Worm (Caenorhabditis elegans) whole organism, L4 larva: ENCODE data around the gene Y47D7A.13.

Experiments
- F26F4.8 ChIP-seq: fragments of 200-800 bp; sonication (Bioruptor generic); conservative IDR thresholded peaks from 2 replicates; pipeline ENCODE4 v1.3.6; 2022; ENCODE audit warnings: missing genetic modification characterization, missing compliant biosample characterization
- F49E8.2 ChIP-seq: sonication (generic microtip); optimal IDR thresholded peaks from 2 replicates; lab custom pipeline; 2016; ENCODE audit warnings: missing compliant biosample characterization, mild to moderate bottlenecking, missing genetic modification characterization, borderline replicate concordance
- R02D3.7 ChIP-seq: fragments of 150-350 bp; sonication (generic microtip); optimal IDR thresholded peaks from 3 replicates; lab custom pipeline; 2014; ENCODE audit warnings: missing biosample characterization, missing genetic modification characterization
- T20F7.1 ChIP-seq: fragments of 200-800 bp; sonication (Bioruptor generic); optimal IDR thresholded peaks from 2 replicates; lab custom pipeline; 2018; ENCODE audit warnings: mild to moderate bottlenecking, missing genetic modification characterization, missing compliant biosample characterization
- T26A8.4 ChIP-seq: fragments of 200-800 bp; sonication (Bioruptor generic); IDR thresholded peaks from 2 replicates; pipeline ENCODE4 v1.3.6; 2022; ENCODE audit warnings: missing genetic modification characterization, missing compliant biosample characterization
- Y105C5A.15 ChIP-seq: fragments of 200-800 bp; sonication (Bioruptor generic); IDR thresholded peaks from 2 replicates; pipeline ENCODE4 v1.3.6; 2022; ENCODE audit warnings: missing genetic modification characterization, missing compliant biosample characterization
- ZK337.2 ChIP-seq: fragments of 200-800 bp; sonication (Bioruptor generic); IDR thresholded peaks from 2 replicates; pipeline ENCODE4 v1.3.6; 2022; ENCODE audit warnings: missing genetic modification reagents, missing genetic modification characterization, missing compliant biosample characterization
- ZK546.5 ChIP-seq, 2 experiments: sonication (generic microtip); optimal IDR thresholded peaks; 2 replicates each; lab custom pipeline; 2017; ENCODE audit warnings: missing biosample characterization in 2 of 2, missing genetic modification characterization in 2 of 2
- aha-1 ChIP-seq: fragments of 150-350 bp; peaks from one replicate; lab custom pipeline; 2014; ENCODE audit warnings: missing biosample characterization, missing genetic modification characterization
- aly-2 ChIP-seq: sonication (generic microtip); optimal IDR thresholded peaks from 2 replicates; lab custom pipeline; 2018; ENCODE audit warnings: missing biosample characterization, missing genetic modification characterization
- ama-1 ChIP-seq: fragments of 150-350 bp; optimal IDR thresholded peaks from 2 replicates; lab custom pipeline; 2014; ENCODE audit warnings: inconsistent platforms, mixed read lengths
- ceh-20 ChIP-seq: fragments of 200-800 bp; sonication (Bioruptor generic); IDR thresholded peaks from 2 replicates; pipeline ENCODE4 v1.3.6; 2022; ENCODE audit warnings: missing genetic modification reagents, missing genetic modification characterization, missing compliant biosample characterization
- ctbp-1 ChIP-seq: fragments of 200-800 bp; sonication (Bioruptor generic); IDR thresholded peaks from 2 replicates; pipeline ENCODE4 v1.3.6; 2022; ENCODE audit warnings: missing genetic modification reagents, missing genetic modification characterization, missing compliant biosample characterization
- daf-16 ChIP-seq, 3 experiments: sonication (generic microtip); optimal IDR thresholded peaks; 2 replicates each; lab custom pipeline; 2016 to 2017; ENCODE audit warnings: missing genetic modification characterization in 3 of 3, missing genetic modification reagents in 3 of 3, mild to moderate bottlenecking in 2 of 3, missing compliant biosample characterization in 2 of 3, missing biosample characterization in 1 of 3, moderate library complexity in 1 of 3
- daf-19 ChIP-seq: fragments of 200-800 bp; sonication (Bioruptor generic); conservative IDR thresholded peaks from 2 replicates; pipeline ENCODE4 v1.3.6; 2022; ENCODE audit warnings: missing genetic modification characterization, missing compliant biosample characterization
- dmd-6 ChIP-seq: fragments of 200-800 bp; sonication (Bioruptor generic); IDR thresholded peaks from 2 replicates; pipeline ENCODE4 v1.3.6; 2022; ENCODE audit warnings: missing genetic modification reagents, missing genetic modification characterization, missing compliant biosample characterization
- dmd-9 ChIP-seq: fragments of 200-800 bp; sonication (Bioruptor generic); IDR thresholded peaks from 2 replicates; pipeline ENCODE4 v1.3.6; 2022; ENCODE audit warnings: missing genetic modification reagents, missing genetic modification characterization, missing compliant biosample characterization
- dpl-1 ChIP-seq: fragments of 150-350 bp; optimal IDR thresholded peaks from 2 replicates; lab custom pipeline; 2014; ENCODE audit warnings: missing biosample characterization, missing genetic modification reagents, missing genetic modification characterization
- dve-1 ChIP-seq: sonication (generic microtip); optimal IDR thresholded peaks from 2 replicates; lab custom pipeline; 2017; ENCODE audit warnings: antibody characterized with exemption, mild to moderate bottlenecking, missing genetic modification characterization, missing compliant biosample characterization; ENCODE audit not compliant: insufficient read depth
- fkh-10 ChIP-seq: fragments of 150-350 bp; optimal IDR thresholded peaks from 2 replicates; lab custom pipeline; 2014; ENCODE audit warnings: missing biosample characterization, missing genetic modification reagents, missing genetic modification characterization
- gei-8 ChIP-seq: fragments of 200-800 bp; sonication (Bioruptor generic); optimal IDR thresholded peaks from 2 replicates; lab custom pipeline; 2018; ENCODE audit warnings: mild to moderate bottlenecking, missing genetic modification characterization, missing compliant biosample characterization
- hif-1 ChIP-seq, 2 experiments: sonication (generic microtip); optimal IDR thresholded peaks; 2 replicates each; lab custom pipeline; 2016 to 2017; ENCODE audit warnings: missing compliant biosample characterization in 2 of 2, missing genetic modification characterization in 2 of 2, missing genetic modification reagents in 2 of 2, missing genotype in 2 of 2, mild to moderate bottlenecking in 1 of 2
- hmg-1.1 ChIP-seq: fragments of 200-800 bp; sonication (Bioruptor generic); IDR thresholded peaks from 2 replicates; pipeline ENCODE4 v1.3.6; 2022; ENCODE audit warnings: missing genetic modification reagents, missing genetic modification characterization, missing compliant biosample characterization
- jun-1 ChIP-seq: fragments of 150-350 bp; optimal IDR thresholded peaks from 2 replicates; lab custom pipeline; 2014; ENCODE audit warnings: missing biosample characterization, missing genetic modification reagents, missing genetic modification characterization
- lin-15B ChIP-seq: fragments of 150-350 bp; sonication (generic microtip); optimal IDR thresholded peaks from 3 replicates; lab custom pipeline; 2014; ENCODE audit warnings: missing biosample characterization, missing genetic modification characterization
- lin-29 ChIP-seq: fragments of 200-800 bp; sonication (Bioruptor generic); IDR thresholded peaks from 2 replicates; pipeline ENCODE4 v1.3.6; 2022; ENCODE audit warnings: missing genetic modification reagents, missing genetic modification characterization, missing compliant biosample characterization
- lin-38 ChIP-seq: fragments of 200-800 bp; sonication (Bioruptor generic); IDR thresholded peaks from 2 replicates; pipeline ENCODE4 v1.3.6; 2022; ENCODE audit warnings: missing genetic modification reagents, missing genetic modification characterization, missing compliant biosample characterization
- lsy-2 ChIP-seq, 2 experiments: fragments of 150-350 bp in 1 of 2; sonication (generic microtip) in 1 of 2; optimal IDR thresholded peaks; 2 replicates each; lab custom pipeline; 2014 to 2017; ENCODE audit warnings: missing biosample characterization in 2 of 2, missing genetic modification characterization in 2 of 2
- mdl-1 ChIP-seq, 2 experiments: fragments of 150-350 bp in 1 of 2; sonication (generic microtip) in 1 of 2; optimal IDR thresholded peaks; 2 replicates each; lab custom pipeline; 2014 to 2017; ENCODE audit warnings: missing biosample characterization in 2 of 2, missing genetic modification characterization in 2 of 2
- nhr-102 ChIP-seq: sonication (generic microtip); optimal IDR thresholded peaks from 2 replicates; lab custom pipeline; 2016; ENCODE audit warnings: mild to moderate bottlenecking, missing genetic modification characterization, moderate library complexity, missing compliant biosample characterization
- nhr-28 ChIP-seq: fragments of 150-350 bp; optimal IDR thresholded peaks from 2 replicates; lab custom pipeline; 2014; ENCODE audit warnings: missing biosample characterization, missing genetic modification characterization
- nhr-41 ChIP-seq: fragments of 200-800 bp; sonication (Bioruptor generic); IDR thresholded peaks from 2 replicates; pipeline ENCODE4 v1.3.6; 2022; ENCODE audit warnings: missing genetic modification reagents, missing genetic modification characterization, missing compliant biosample characterization
- nhr-6 ChIP-seq: fragments of 150-350 bp; optimal IDR thresholded peaks from 2 replicates; lab custom pipeline; 2014; ENCODE audit warnings: missing biosample characterization, missing genetic modification characterization
- nhr-77 ChIP-seq: fragments of 150-350 bp; optimal IDR thresholded peaks from 2 replicates; lab custom pipeline; 2014; ENCODE audit warnings: missing biosample characterization, missing genetic modification characterization
- pha-4 ChIP-seq, 2 experiments: fragments of 150-350 bp in 1 of 2; fragments of 200-800 bp in 1 of 2; sonication (Bioruptor generic) in 1 of 2; IDR thresholded peaks in 1 of 2; optimal IDR thresholded peaks in 1 of 2; 2 replicates each; pipeline versions ENCODE4 v1.3.6 to Lab custom; 2014 to 2022; ENCODE audit warnings: missing genetic modification characterization in 2 of 2, missing genetic modification reagents in 2 of 2, missing biosample characterization in 1 of 2, missing compliant biosample characterization in 1 of 2
- pqm-1 ChIP-seq: sonication (generic microtip); optimal IDR thresholded peaks from 2 replicates; lab custom pipeline; 2017; ENCODE audit warnings: missing biosample characterization, missing genetic modification characterization
- rbr-2 ChIP-seq: sonication (generic microtip); optimal IDR thresholded peaks from 2 replicates; lab custom pipeline; 2016; ENCODE audit warnings: missing genotype, missing genetic modification characterization, missing compliant biosample characterization
- set-16 ChIP-seq: fragments of 200-800 bp; sonication (Bioruptor generic); IDR thresholded peaks from 2 replicates; pipeline ENCODE4 v1.3.6; 2022; ENCODE audit warnings: missing genetic modification reagents, missing genetic modification characterization, missing compliant biosample characterization
- skn-1 ChIP-seq: fragments of 150-350 bp; optimal IDR thresholded peaks from 2 replicates; lab custom pipeline; 2014; ENCODE audit warnings: missing biosample characterization, missing genetic modification characterization
- snpc-4 ChIP-seq: fragments of 150-350 bp; optimal IDR thresholded peaks from 2 replicates; lab custom pipeline; 2014; ENCODE audit warnings: missing biosample characterization, missing genetic modification characterization
- tra-1 ChIP-seq: fragments of 200-800 bp; sonication (Bioruptor generic); IDR thresholded peaks from 2 replicates; pipeline ENCODE4 v1.3.6; 2022; ENCODE audit warnings: missing genetic modification reagents, missing genetic modification characterization, missing compliant biosample characterization
- unc-130 ChIP-seq: sonication (generic microtip); optimal IDR thresholded peaks from 2 replicates; lab custom pipeline; 2016; ENCODE audit warnings: missing genetic modification reagents, missing genetic modification characterization, missing compliant biosample characterization
- unc-39 ChIP-seq: sonication (generic microtip); optimal IDR thresholded peaks from 2 replicates; lab custom pipeline; 2017; ENCODE audit warnings: missing biosample characterization, missing genetic modification characterization
- unc-62 ChIP-seq, 3 experiments: fragments of 150-350 bp in 1 of 3; sonication (generic microtip); optimal IDR thresholded peaks in 2 of 3; peaks in 1 of 3; 1 replicate in 1 of 3; 2 replicates in 2 of 3; lab custom pipeline; 2014 to 2017; ENCODE audit warnings: missing biosample characterization in 3 of 3, missing genetic modification characterization in 3 of 3, missing genetic modification reagents in 3 of 3, missing genotype in 1 of 3
- vab-7 ChIP-seq: fragments of 200-800 bp; sonication (Bioruptor generic); IDR thresholded peaks from 2 replicates; pipeline ENCODE4 v1.3.6; 2022; ENCODE audit warnings: missing genetic modification reagents, missing genetic modification characterization, missing compliant biosample characterization
- zag-1 ChIP-seq: fragments of 150-350 bp; optimal IDR thresholded peaks from 2 replicates; lab custom pipeline; 2014; ENCODE audit warnings: missing biosample characterization, missing genetic modification characterization
- zfp-3 ChIP-seq: fragments of 200-800 bp; sonication (Bioruptor generic); conservative IDR thresholded peaks from 2 replicates; pipeline ENCODE4 v1.3.6; 2022; ENCODE audit warnings: missing genetic modification reagents, missing genetic modification characterization, missing compliant biosample characterization
- ztf-7 ChIP-seq: fragments of 150-350 bp; optimal IDR thresholded peaks from 2 replicates; lab custom pipeline; 2014; ENCODE audit warnings: missing biosample characterization, missing genetic modification characterization

Y47D7A.13 gene

DNA sequence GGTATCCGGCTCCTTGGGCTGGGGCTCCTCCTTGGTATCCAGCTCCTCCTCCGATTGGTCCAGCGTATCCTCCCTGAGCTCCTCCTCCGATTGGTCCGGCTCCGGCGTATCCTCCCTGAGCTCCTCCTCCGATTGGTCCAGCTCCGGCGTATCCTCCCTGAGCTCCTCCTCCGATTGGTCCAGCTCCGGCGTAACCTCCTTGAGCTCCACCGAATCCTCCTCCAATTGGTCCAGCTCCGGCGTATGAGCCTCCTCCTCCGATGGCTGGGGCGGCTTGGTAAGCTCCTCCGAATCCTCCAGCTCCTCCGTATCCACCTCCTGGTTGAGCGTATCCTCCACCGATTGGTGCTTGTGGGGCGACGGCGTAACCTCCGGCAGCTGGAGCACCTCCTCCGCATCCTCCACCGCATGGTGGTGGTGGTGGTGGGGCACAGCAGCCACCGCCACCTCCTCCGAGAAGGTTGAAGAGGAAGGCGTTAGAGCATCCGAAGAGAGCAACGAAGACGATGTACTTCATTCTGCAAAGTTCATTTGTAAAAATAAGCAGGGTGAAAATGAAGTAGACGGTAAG is at the start of gene Y47D7A.13:
Y47D7A.13 (minus strand) TSS at position 517 of the 571 bp plus-strand sequence.
- TF ChIP-seq set-16 (GFP tag; lab: Robert Waterston, UW) (peak; percentile 96), nhr-41 (no peak), lin-38 (0 out of 2 replicates have a peak, but pooled peaks have one; percentile 17)

DNA sequence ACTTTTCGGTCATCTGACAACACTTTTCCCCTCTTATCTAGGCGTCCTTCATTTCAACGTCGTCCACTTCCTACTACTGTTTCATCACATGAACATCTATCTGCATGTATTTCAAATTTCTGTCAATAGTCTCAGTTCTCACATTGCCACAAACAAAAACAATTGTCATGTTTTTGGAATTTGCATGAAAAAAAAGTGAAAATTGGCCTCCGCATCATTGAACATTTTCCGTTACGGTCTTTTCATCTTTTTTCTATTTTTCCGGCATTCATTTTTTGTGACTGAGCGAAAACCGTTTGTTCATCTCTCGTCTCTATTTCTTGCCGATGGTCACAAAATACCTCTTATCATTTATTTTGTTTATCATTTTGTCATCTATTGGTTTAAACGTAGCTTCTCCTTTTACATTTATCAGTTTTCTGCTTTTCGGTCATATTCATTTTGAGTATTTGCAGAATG is 47.4 kb upstream of the Y47D7A.13 start, which contains the start of gene exc-15:
exc-15 (plus strand) TSS at position 411 of the 459 bp plus-strand sequence.
- no peak for TF ChIP-seq hmg-1.1 (GFP tag; lab: Robert Waterston, UW)
- TF ChIP-seq lin-15B: no peak
- TF ChIP-seq R02D3.7 (tag; lab: Kevin White, UChicago): no peak
- TF ChIP-seq dmd-9 (GFP tag; lab: Robert Waterston, UW): no peak
- TF ChIP-seq ztf-7 (tag; lab: Kevin White, UChicago): peak; percentile 61
- no peak for TF ChIP-seq skn-1
- TF ChIP-seq F49E8.2 (tag; lab: Kevin White, UChicago): no peak
- TF ChIP-seq snpc-4 (tag; lab: Kevin White, UChicago): no peak
- peak; percentile 68 for TF ChIP-seq dve-1 (tag; lab: Kevin White, UChicago)
- peak; percentile 68 for TF ChIP-seq dmd-6 (GFP tag; lab: Robert Waterston, UW)
- TF ChIP-seq lin-29 (GFP tag; lab: Robert Waterston, UW): no peak
- TF ChIP-seq unc-130: no peak
- TF ChIP-seq aha-1: peak; percentile 51
- TF ChIP-seq ZK337.2 (GFP tag; lab: Robert Waterston, UW): no peak
- TF ChIP-seq zfp-3 (GFP tag; lab: Robert Waterston, UW): no peak
- no peak for TF ChIP-seq ceh-20 (GFP tag; lab: Robert Waterston, UW)
- TF ChIP-seq mdl-1 (tag; optimal IDR thresholded peaks at IDR 0.05; lab: Kevin White, UChicago): peak in 1 of 2 experiments; percentile 43
- TF ChIP-seq daf-19 (GFP tag; lab: Robert Waterston, UW): 0 out of 2 replicates have a peak, but pooled peaks have one; percentile 25
- peak; percentile 54 for TF ChIP-seq T20F7.1 (GFP tag; lab: Kevin White, UChicago)
- no peak for TF ChIP-seq aly-2 (tag; lab: Kevin White, UChicago)
- TF ChIP-seq nhr-77: no peak
- TF ChIP-seq vab-7 (GFP tag; lab: Robert Waterston, UW): no peak
- TF ChIP-seq lsy-2 (tag; optimal IDR thresholded peaks at IDR 0.05; lab: Kevin White, UChicago): peak in 1 of 2 experiments; percentile 19
- TF ChIP-seq nhr-102: peak; percentile 36
- no peak for TF ChIP-seq dpl-1 (GFP tag; lab: Kevin White, UChicago)
- TF ChIP-seq rbr-2 (tag; lab: Kevin White, UChicago): no peak
- no peak for TF ChIP-seq pha-4 (GFP tag; IDR thresholded peaks at IDR 0.05; lab: Robert Waterston, UW)
- no peak for TF ChIP-seq pha-4 (tag; optimal IDR thresholded peaks at IDR 0.05; lab: Kevin White, UChicago)
- TF ChIP-seq jun-1 (tag; lab: Kevin White, UChicago): no peak
- no peak for TF ChIP-seq ama-1
- no peak for TF ChIP-seq ctbp-1 (GFP tag; lab: Robert Waterston, UW)
- peak in 1 of 2 experiments; percentile 99 for TF ChIP-seq unc-62 (GFP tag; optimal IDR thresholded peaks at IDR 0.05 in 1 of 2; lab: Kevin White, UChicago)
- TF ChIP-seq unc-62 (tag; optimal IDR thresholded peaks at IDR 0.05; lab: Kevin White, UChicago): no peak
- TF ChIP-seq Y105C5A.15 (GFP tag; lab: Robert Waterston, UW): no peak
- peak; percentile 80 for TF ChIP-seq pqm-1 (tag; lab: Kevin White, UChicago)
- TF ChIP-seq ZK546.5 (tag; optimal IDR thresholded peaks at IDR 0.05; lab: Kevin White, UChicago): no peak
- no peak for TF ChIP-seq fkh-10
- no peak for TF ChIP-seq unc-39
- no peak for TF ChIP-seq T26A8.4 (GFP tag; lab: Robert Waterston, UW)
- TF ChIP-seq zag-1: no peak
- peak; percentile 76 for TF ChIP-seq nhr-28 (tag; lab: Kevin White, UChicago)
- TF ChIP-seq F26F4.8 (GFP tag; lab: Robert Waterston, UW): no peak
- TF ChIP-seq nhr-6 (tag; lab: Kevin White, UChicago): no peak
- TF ChIP-seq gei-8 (GFP tag; lab: Kevin White, UChicago): no peak
- peak in 1 of 2 experiments; percentile 55 for TF ChIP-seq hif-1 (tag; optimal IDR thresholded peaks at IDR 0.05; lab: Kevin White, UChicago)
- TF ChIP-seq daf-16 (GFP tag; optimal IDR thresholded peaks at IDR 0.05; lab: Kevin White, UChicago): no peak
- TF ChIP-seq daf-16 (tag; optimal IDR thresholded peaks at IDR 0.05; lab: Kevin White, UChicago): peak; percentile 75
- TF ChIP-seq tra-1: 0 out of 2 replicates have a peak, but pooled peaks have one; percentile 55
